Fruit fly (Drosophila melanogaster) whole organism, embryonic: ENCODE data around the gene Fpgs1.

Experiments
- B-H1 ChIP-seq: fragments of 200-800 bp; sonication (Bioruptor generic); IDR thresholded peaks from 3 replicates; pipeline ENCODE4 v1.3.6; 2022; ENCODE audit warnings: missing biosample characterization, missing genetic modification characterization
- Blimp-1 ChIP-seq: fragments of 200-800 bp; sonication (Bioruptor generic); optimal IDR thresholded peaks from 3 replicates; lab custom pipeline; 2018; ENCODE audit warnings: missing biosample characterization, missing genetic modification characterization, mild to moderate bottlenecking, moderate library complexity, missing genetic modification reagents
- C15 ChIP-seq: fragments of 200-800 bp; sonication (Bioruptor generic); IDR thresholded peaks from 3 replicates; pipeline ENCODE4 v1.3.6; 2022; ENCODE audit warnings: missing biosample characterization, missing genetic modification characterization
- CG11085 ChIP-seq: fragments of 200-800 bp; sonication (Bioruptor generic); IDR thresholded peaks from 2 replicates; pipeline ENCODE4 v1.3.6; 2022; ENCODE audit warnings: missing biosample characterization, missing genetic modification characterization
- CG11504 ChIP-seq: fragments of 200-800 bp; sonication (Bioruptor generic); optimal IDR thresholded peaks from 3 replicates; lab custom pipeline; 2019; ENCODE audit warnings: missing biosample characterization, mild to moderate bottlenecking, missing genetic modification characterization, moderate library complexity
- CG12236 ChIP-seq: fragments of 200-800 bp; sonication (Bioruptor generic); optimal IDR thresholded peaks from 2 replicates; lab custom pipeline; 2016; ENCODE audit warnings: missing biosample characterization, missing genetic modification characterization
- CG12769 ChIP-seq: fragments of 200-800 bp; sonication (Bioruptor generic); optimal IDR thresholded peaks from 2 replicates; lab custom pipeline; 2019; ENCODE audit warnings: missing biosample characterization, mild to moderate bottlenecking, missing genetic modification characterization, moderate library complexity
- CG15479 ChIP-seq: fragments of 200-800 bp; sonication (Bioruptor generic); optimal IDR thresholded peaks from 3 replicates; lab custom pipeline; 2019; ENCODE audit warnings: missing biosample characterization, mild to moderate bottlenecking, missing genetic modification characterization, moderate library complexity
- CG17568 ChIP-seq: fragments of 200-800 bp; sonication (Bioruptor generic); optimal IDR thresholded peaks from 2 replicates; lab custom pipeline; 2018; ENCODE audit warnings: missing biosample characterization, mild to moderate bottlenecking, missing genetic modification characterization, moderate library complexity
- CG31224 ChIP-seq: fragments of 200-800 bp; sonication (Bioruptor generic); IDR thresholded peaks from 2 replicates; pipeline ENCODE4 v1.3.6; 2022; ENCODE audit warnings: missing biosample characterization, missing genetic modification characterization
- CG31441 ChIP-seq: fragments of 200-800 bp; sonication (Bioruptor generic); IDR thresholded peaks from 2 replicates; pipeline ENCODE4 v1.3.6; 2022; ENCODE audit warnings: missing biosample characterization, missing genetic modification characterization
- CG3407 ChIP-seq: fragments of 200-800 bp; sonication (Bioruptor generic); optimal IDR thresholded peaks from 2 replicates; lab custom pipeline; 2018; ENCODE audit warnings: missing biosample characterization, mild to moderate bottlenecking, missing genetic modification characterization
- CG4617 ChIP-seq: fragments of 200-800 bp; sonication (Bioruptor generic); optimal IDR thresholded peaks from 3 replicates; lab custom pipeline; 2016; ENCODE audit warnings: missing biosample characterization, missing genetic modification characterization, borderline replicate concordance
- CG8089 ChIP-seq: fragments of 200-800 bp; sonication (Bioruptor generic); optimal IDR thresholded peaks from 3 replicates; lab custom pipeline; 2016; ENCODE audit warnings: missing biosample characterization, missing genetic modification characterization
- CG9215 ChIP-seq: fragments of 200-800 bp; sonication (Bioruptor generic); IDR thresholded peaks from 2 replicates; pipeline ENCODE4 v1.3.6; 2022; ENCODE audit warnings: missing biosample characterization, missing genetic modification characterization
- D19B ChIP-seq: fragments of 200-800 bp; sonication (Bioruptor generic); optimal IDR thresholded peaks from 2 replicates; lab custom pipeline; 2017; ENCODE audit warnings: missing biosample characterization, mild to moderate bottlenecking, missing genetic modification characterization
- Dbx ChIP-seq: fragments of 200-800 bp; sonication (Bioruptor generic); IDR thresholded peaks from 3 replicates; pipeline ENCODE4 v1.3.6; 2022; ENCODE audit warnings: missing biosample characterization, missing genetic modification characterization
- Dfd ChIP-seq, 2 experiments: fragments of >200 bp; optimal IDR thresholded peaks; 2 replicates each; lab custom pipeline; 2017; ENCODE audit warnings: missing biosample characterization in 2 of 2, missing genetic modification characterization in 2 of 2
- Lhr ChIP-seq: fragments of 200-800 bp; sonication (Bioruptor generic); optimal IDR thresholded peaks from 3 replicates; lab custom pipeline; 2017; ENCODE audit warnings: mild to moderate bottlenecking, missing biosample characterization, missing genetic modification reagents, missing genetic modification characterization
- NC2α ChIP-seq: fragments of 200-800 bp; sonication (Bioruptor generic); optimal IDR thresholded peaks from 2 replicates; lab custom pipeline; 2016; ENCODE audit warnings: missing biosample characterization, missing genetic modification characterization
- Oli ChIP-seq: fragments of 200-800 bp; sonication (Bioruptor generic); optimal IDR thresholded peaks from 2 replicates; lab custom pipeline; 2018; ENCODE audit warnings: missing biosample characterization, mild to moderate bottlenecking, missing genetic modification characterization, moderate library complexity
- cato ChIP-seq: fragments of 200-800 bp; sonication (Bioruptor generic); optimal IDR thresholded peaks from 2 replicates; lab custom pipeline; 2016; ENCODE audit warnings: missing biosample characterization, missing genetic modification characterization, borderline replicate concordance
- esg ChIP-seq: fragments of 200-800 bp; sonication (Bioruptor generic); conservative IDR thresholded peaks from 2 replicates; pipeline ENCODE4 v1.3.6; 2022; ENCODE audit warnings: missing biosample characterization, missing genetic modification characterization
- exex ChIP-seq: fragments of 200-800 bp; sonication (Bioruptor generic); optimal IDR thresholded peaks from 4 replicates; lab custom pipeline; 2018; ENCODE audit warnings: missing biosample characterization, mild to moderate bottlenecking, missing genetic modification characterization, moderate library complexity
- eyg ChIP-seq: fragments of 200-800 bp; sonication (Bioruptor generic); optimal IDR thresholded peaks from 3 replicates; lab custom pipeline; 2016; ENCODE audit warnings: missing biosample characterization, missing genetic modification characterization
- fd96Cb ChIP-seq: fragments of 200-800 bp; sonication (Bioruptor generic); optimal IDR thresholded peaks from 2 replicates; lab custom pipeline; 2018; ENCODE audit warnings: missing biosample characterization, mild to moderate bottlenecking, missing genetic modification characterization, moderate library complexity
- gcm ChIP-seq: fragments of 200-800 bp; sonication (Bioruptor generic); optimal IDR thresholded peaks from 2 replicates; lab custom pipeline; 2019; ENCODE audit warnings: missing biosample characterization, mild to moderate bottlenecking, missing genetic modification characterization, moderate library complexity
- grn ChIP-seq: fragments of 200-800 bp; sonication (Bioruptor generic); optimal IDR thresholded peaks from 3 replicates; lab custom pipeline; 2017; ENCODE audit warnings: missing biosample characterization, missing genetic modification characterization
- luna ChIP-seq: fragments of 200-800 bp; sonication (Bioruptor generic); optimal IDR thresholded peaks from 2 replicates; lab custom pipeline; 2016; ENCODE audit warnings: missing biosample characterization, missing genetic modification characterization
- pan ChIP-seq, 4 experiments: fragments of >200 bp in 3 of 4; fragments of 200-800 bp in 1 of 4; sonication (Bioruptor generic) in 1 of 4; optimal IDR thresholded peaks in 3 of 4; IDR thresholded peaks in 1 of 4; 2 replicates each; pipeline versions ENCODE4 v1.3.6 to Lab custom; 2017 to 2022; ENCODE audit warnings: missing biosample characterization in 2 of 4, missing genetic modification characterization in 2 of 4, mixed read lengths in 1 of 4
- pfk ChIP-seq: fragments of 200-800 bp; sonication (Bioruptor generic); optimal IDR thresholded peaks from 2 replicates; lab custom pipeline; 2018; ENCODE audit warnings: missing biosample characterization, mild to moderate bottlenecking, missing genetic modification characterization, moderate library complexity
- pho ChIP-seq: fragments of 200-800 bp; sonication (Bioruptor generic); optimal IDR thresholded peaks from 2 replicates; lab custom pipeline; 2016; ENCODE audit warnings: missing biosample characterization, missing genetic modification characterization
- phol ChIP-seq: fragments of 200-800 bp; sonication (Bioruptor generic); optimal IDR thresholded peaks from 3 replicates; lab custom pipeline; 2018; ENCODE audit warnings: missing biosample characterization, mild to moderate bottlenecking, missing genetic modification characterization, moderate library complexity
- prd ChIP-seq, 3 experiments: fragments of >200 bp in 2 of 3; fragments of 200-800 bp in 1 of 3; sonication (Bioruptor generic) in 1 of 3; optimal IDR thresholded peaks in 2 of 3; IDR thresholded peaks in 1 of 3; 2 replicates in 2 of 3; 3 replicates in 1 of 3; pipeline versions ENCODE4 v1.3.6 to Lab custom; 2017 to 2022; ENCODE audit warnings: missing biosample characterization in 1 of 3, missing genetic modification characterization in 1 of 3
- salm ChIP-seq: fragments of 200-800 bp; sonication (Bioruptor generic); optimal IDR thresholded peaks from 2 replicates; lab custom pipeline; 2018; ENCODE audit warnings: missing biosample characterization, mild to moderate bottlenecking, missing genetic modification characterization
- so ChIP-seq: fragments of 200-800 bp; sonication (Bioruptor generic); IDR thresholded peaks from 3 replicates; pipeline ENCODE4 v1.3.6; 2022; ENCODE audit warnings: missing biosample characterization, missing genetic modification characterization
- sqz ChIP-seq: fragments of 200-800 bp; sonication (Bioruptor generic); optimal IDR thresholded peaks from 3 replicates; lab custom pipeline; 2018; ENCODE audit warnings: missing biosample characterization, mild to moderate bottlenecking, missing genetic modification characterization
- sr ChIP-seq: fragments of 200-800 bp; sonication (Bioruptor generic); IDR thresholded peaks from 3 replicates; pipeline ENCODE4 v1.3.6; 2022; ENCODE audit warnings: missing biosample characterization, missing genetic modification characterization
- sug ChIP-seq: fragments of 200-800 bp; optimal IDR thresholded peaks from 2 replicates; lab custom pipeline; 2019; ENCODE audit warnings: missing biosample characterization, mild to moderate bottlenecking, missing genetic modification characterization, moderate library complexity
- usp ChIP-seq: fragments of >200 bp; optimal IDR thresholded peaks from 2 replicates; lab custom pipeline; 2017; ENCODE audit warnings: missing biosample characterization, missing genetic modification characterization

The Fpgs1 gene

DNA sequence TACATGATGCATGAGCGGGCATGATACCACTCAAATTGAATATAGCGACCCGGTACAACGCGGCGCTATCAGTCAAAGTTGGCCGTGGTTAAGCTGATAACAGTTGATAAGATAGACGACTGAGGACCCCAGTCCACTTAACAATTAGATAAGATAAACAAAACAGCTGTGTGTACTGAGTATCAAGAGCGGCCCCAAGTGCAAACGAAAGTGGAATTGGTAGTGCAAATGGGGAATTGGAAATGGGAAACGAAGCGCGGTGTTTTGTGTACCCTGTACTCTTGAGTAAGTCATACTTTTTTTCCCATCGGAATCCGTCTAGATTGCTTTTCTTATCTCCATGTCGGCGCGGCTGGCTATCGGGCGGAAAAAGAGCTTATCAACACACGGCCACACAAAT lies 33.9 kb upstream of the Fpgs1 start (continued):
- TF ChIP-seq CG31441 (GFP tag; lab: Robert Waterston, UW): no peak
- no peak for TF ChIP-seq C15 (GFP tag; lab: Robert Waterston, UW)
- TF ChIP-seq B-H1: no peak
- TF ChIP-seq so (GFP tag; lab: Robert Waterston, UW): 0 out of 3 replicates have a peak, but pooled peaks have one; percentile 19
- no peak for TF ChIP-seq gcm (GFP tag; lab: Kevin White, UChicago)
- TF ChIP-seq pan (optimal IDR thresholded peaks at IDR 0.05; lab: Kevin White, UChicago): no peak
- no peak for TF ChIP-seq pan (GFP tag; optimal IDR thresholded peaks at IDR 0.05 in 1 of 2, IDR thresholded peaks at IDR 0.05 in 1 of 2)
- TF ChIP-seq sr (GFP tag; lab: Robert Waterston, UW): no peak
- TF ChIP-seq CG4617 (GFP tag; lab: Kevin White, UChicago): no peak
- peak; percentile 38 for TF ChIP-seq Blimp-1 (GFP tag; lab: Kevin White, UChicago)
- TF ChIP-seq fd96Cb (tag; lab: Kevin White, UChicago): no peak
- no peak for TF ChIP-seq eyg (GFP tag; lab: Kevin White, UChicago)
- no peak for TF ChIP-seq Dfd (GFP tag; optimal IDR thresholded peaks at IDR 0.05; lab: Kevin White, UChicago)
- no peak for TF ChIP-seq Dbx (GFP tag; lab: Robert Waterston, UW)
- TF ChIP-seq CG8089 (GFP tag; lab: Kevin White, UChicago): no peak
- peak; percentile 57 for TF ChIP-seq grn (GFP tag; lab: Kevin White, UChicago)
- no peak for TF ChIP-seq CG15479 (GFP tag; lab: Kevin White, UChicago)
- TF ChIP-seq NC2α (GFP tag; lab: Kevin White, UChicago): no peak
- peak; percentile 6 for TF ChIP-seq phol (tag; lab: Kevin White, UChicago)
- peak; percentile 36 for TF ChIP-seq CG12769 (tag; lab: Kevin White, UChicago)
- TF ChIP-seq esg (GFP tag; lab: Robert Waterston, UW): no peak
- no peak for TF ChIP-seq CG12236
- TF ChIP-seq CG11085 (GFP tag; lab: Robert Waterston, UW): no peak
- no peak for TF ChIP-seq Lhr (GFP tag; lab: Kevin White, UChicago)
- TF ChIP-seq salm (tag; lab: Kevin White, UChicago): no peak
- TF ChIP-seq cato (GFP tag; lab: Kevin White, UChicago): no peak
- TF ChIP-seq CG9215 (GFP tag; lab: Robert Waterston, UW): no peak
- no peak for TF ChIP-seq usp (GFP tag; lab: Kevin White, UChicago)
- TF ChIP-seq D19B (GFP tag; lab: Kevin White, UChicago): peak; percentile 92
- TF ChIP-seq CG17568 (GFP tag; lab: Kevin White, UChicago): no peak
- no peak for TF ChIP-seq luna (GFP tag; lab: Kevin White, UChicago)
- TF ChIP-seq pfk (GFP tag; lab: Kevin White, UChicago): peak; percentile 0
- no peak for TF ChIP-seq pho (GFP tag; lab: Kevin White, UChicago)
- TF ChIP-seq CG31224 (GFP tag; lab: Robert Waterston, UW): no peak
- peak; percentile 5 for TF ChIP-seq CG3407 (GFP tag; lab: Kevin White, UChicago)
- no peak for TF ChIP-seq sqz
- TF ChIP-seq prd (optimal IDR thresholded peaks at IDR 0.05; lab: Kevin White, UChicago): no peak
- TF ChIP-seq prd (GFP tag; IDR thresholded peaks at IDR 0.05; lab: Robert Waterston, UW): no peak
- no peak for TF ChIP-seq Oli (tag; lab: Kevin White, UChicago)
- peak; percentile 81 for TF ChIP-seq sug
- peak; percentile 34 for TF ChIP-seq exex
- no peak for TF ChIP-seq CG11504 (tag; lab: Kevin White, UChicago)
